Fruit fly (Drosophila melanogaster): ENCODE measurements around the gene Ca-alpha1T.
A peak's percentile ranks its signal among the peaks of the same experiment; 100 is the strongest.

The Ca-alpha1T gene

dm6 chrX:6192332-6192731 lies at the start of gene Ca-alpha1T:
Ca-alpha1T (minus strand) TSS chrX:6192483.
- TF ChIP-seq CG17801 (GFP tag; optimal IDR thresholded peaks at IDR 0.05; ENCODE audit: partially characterized antibody) = no peak

dm6 chrX:6237015-6237414 lies 44.7 kb upstream of the Ca-alpha1T start, which contains the start of gene CG14445:
CG14445 (plus strand) TSS chrX:6237315.
- TF ChIP-seq CG17801 (GFP tag; optimal IDR thresholded peaks at IDR 0.05; ENCODE audit: partially characterized antibody) = no peak

- no peak for TF ChIP-seq CG17801 (GFP tag; optimal IDR thresholded peaks at IDR 0.05; ENCODE audit: partially characterized antibody)
Observed at dm6 chrX:6231764-6232163, 39.5 kb upstream of the Ca-alpha1T start.

dm6 chrX:6225472-6226049 lies 33.3 kb upstream of the Ca-alpha1T start, which contains the start of gene dtn:
dtn (plus strand) TSS chrX:6225647.
- no peak for TF ChIP-seq CG17801 (GFP tag; optimal IDR thresholded peaks at IDR 0.05; ENCODE audit: partially characterized antibody)

dm6 chrX:6224225-6225190 lies 32.2 kb upstream of the Ca-alpha1T start, which contains the start of gene sqh:
sqh (minus strand) TSS chrX:6225140.
- TF ChIP-seq CG17801 (GFP tag; optimal IDR thresholded peaks at IDR 0.05; ENCODE audit: partially characterized antibody) = peak; percentile 89

dm6 chrX:6219845-6220345 lies 27.6 kb upstream of the Ca-alpha1T start, which contains the start of gene Efr:
Efr (plus strand) TSS chrX:6219957.
- peak; percentile 15 for TF ChIP-seq CG17801 (GFP tag; optimal IDR thresholded peaks at IDR 0.05; ENCODE audit: partially characterized antibody)

dm6 chrX:6219227-6219626 lies 26.9 kb upstream of the Ca-alpha1T start, which contains the start of gene Btnd:
Btnd (minus strand) TSS chrX:6219327.
- no peak for TF ChIP-seq CG17801 (GFP tag; optimal IDR thresholded peaks at IDR 0.05; ENCODE audit: partially characterized antibody)

dm6 chrX:6216650-6217049 lies 24.4 kb upstream of the Ca-alpha1T start:
- no peak for TF ChIP-seq CG17801 (GFP tag; optimal IDR thresholded peaks at IDR 0.05; ENCODE audit: partially characterized antibody)

- no peak for TF ChIP-seq CG17801 (GFP tag; optimal IDR thresholded peaks at IDR 0.05; ENCODE audit: partially characterized antibody)
Observed at dm6 chrX:6205099-6205498, 12.8 kb upstream of the Ca-alpha1T start.

- TF ChIP-seq CG17801 (GFP tag; optimal IDR thresholded peaks at IDR 0.05; ENCODE audit: partially characterized antibody) = no peak
Observed at dm6 chrX:6202509-6202979, 10.3 kb upstream of the Ca-alpha1T start, which contains the start of gene vanin-like. vanin-like (minus strand) TSS chrX:6202559.

dm6 chrX:6201459-6201858 lies 9.2 kb upstream of the Ca-alpha1T start:
- no peak for TF ChIP-seq CG17801 (GFP tag; optimal IDR thresholded peaks at IDR 0.05; ENCODE audit: partially characterized antibody)

dm6 chrX:6199791-6200190 lies 7.5 kb upstream of the Ca-alpha1T start, which contains the start of gene CG43090:
CG43090 (minus strand) TSS chrX:6199891.
- no peak for TF ChIP-seq CG17801 (GFP tag; optimal IDR thresholded peaks at IDR 0.05; ENCODE audit: partially characterized antibody)

- TF ChIP-seq CG17801 (GFP tag; optimal IDR thresholded peaks at IDR 0.05; ENCODE audit: partially characterized antibody) = no peak
Observed at dm6 chrX:6198554-6198953, 6.3 kb upstream of the Ca-alpha1T start, which contains the start of gene CG32751. CG32751 (minus strand) TSS chrX:6198654.

dm6 chrX:6196339-6196738 lies 4.1 kb upstream of the Ca-alpha1T start, which contains the start of gene CG32750:
CG32750 (minus strand) TSS chrX:6196439.
- no peak for TF ChIP-seq CG17801 (GFP tag; optimal IDR thresholded peaks at IDR 0.05; ENCODE audit: partially characterized antibody)

- TF ChIP-seq CG17801 (GFP tag; optimal IDR thresholded peaks at IDR 0.05; ENCODE audit: partially characterized antibody) = no peak
Observed at dm6 chrX:6193183-6193810, 1.0 kb upstream of the Ca-alpha1T start.
